Fruit fly (Drosophila melanogaster): Measurements from ENCODE around the gene MED30.

DNA sequence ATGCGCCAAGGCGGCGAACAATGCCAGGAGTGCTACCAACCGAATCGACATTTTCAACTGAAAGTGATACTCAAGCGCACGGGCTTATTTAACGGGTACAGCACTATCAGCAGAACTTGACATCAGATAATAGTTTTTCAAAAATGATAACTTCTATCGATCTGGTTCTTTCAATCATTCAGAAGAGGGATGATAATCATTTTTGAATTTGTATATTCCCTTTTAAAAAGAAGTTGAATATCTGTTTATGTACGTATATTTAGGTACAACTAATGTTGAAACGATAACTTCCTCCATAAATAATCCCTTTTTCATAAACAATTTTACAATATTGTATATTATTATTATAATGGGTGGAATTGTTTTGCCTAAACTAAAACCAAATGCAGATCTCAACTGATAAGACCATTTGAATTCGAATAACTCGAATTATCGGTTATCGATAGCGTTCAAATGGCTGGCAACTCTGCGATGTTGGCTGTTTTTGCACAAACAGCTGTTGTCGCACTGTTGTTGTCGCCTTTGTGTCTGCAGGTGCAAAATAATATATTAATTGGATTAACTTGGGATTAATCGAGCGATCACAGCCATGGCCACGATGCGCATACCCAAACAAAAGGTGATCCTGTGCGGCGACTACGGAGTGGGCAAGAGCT lies 36.3 kb upstream of the MED30 start, which contains the start of the genes CG32483 and RabX6:
- TF ChIP-seq CG11294 (GFP tag; IDR thresholded peaks at IDR 0.05) (no peak), CG6854 (GFP tag; optimal IDR thresholded peaks at IDR 0.05) (no peak)

All from whole organism, prepupa.